Fruit fly (Drosophila melanogaster) S2 (cell line): ENCODE data around the gene CG2256.

Experiments
- CG8478 ChIP-seq: fragments of >200 bp; optimal IDR thresholded peaks from 2 replicates; lab custom pipeline; 2018
- CTCF ChIP-seq, 2 experiments: fragments of >200 bp; optimal IDR thresholded peaks; 2 replicates each; lab custom pipeline; 2018

DNA sequence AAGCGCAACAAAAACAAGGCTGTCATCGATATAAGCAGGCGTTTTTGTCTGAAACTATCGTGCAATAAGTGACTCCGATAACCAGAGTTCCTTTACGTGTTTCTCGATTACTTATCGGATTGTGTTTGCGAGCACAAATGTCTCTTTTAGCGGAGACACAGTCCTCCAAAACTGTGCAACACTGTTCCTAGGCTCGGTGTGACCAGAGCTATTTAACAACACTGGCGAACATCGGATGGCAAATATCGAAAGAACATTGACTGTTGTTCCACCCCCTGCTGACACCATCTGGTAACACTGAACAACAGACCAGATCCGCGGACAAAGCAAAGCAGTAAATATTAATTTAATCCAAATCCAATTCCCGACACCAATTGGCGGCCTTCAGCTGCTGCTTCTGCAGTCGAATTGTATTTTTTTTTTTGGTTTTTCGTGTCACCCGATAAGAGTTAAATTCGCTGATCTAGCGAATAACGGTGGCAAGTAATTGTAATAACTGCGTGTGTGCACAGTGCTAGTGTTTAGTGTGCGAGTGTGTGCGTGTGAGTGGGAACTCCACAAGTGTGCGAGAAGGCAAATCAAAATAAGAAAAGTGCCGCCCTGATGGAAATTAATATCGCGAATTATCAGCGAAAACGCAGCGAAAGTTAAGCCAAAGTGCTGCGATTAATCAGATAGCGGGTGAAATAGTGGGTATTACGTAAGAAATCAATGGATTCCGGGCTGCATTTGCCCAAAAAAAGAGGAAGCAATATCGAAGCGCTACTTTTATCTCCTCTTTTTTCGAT lies 25.4 kb downstream of the CG2256 start, which contains the start of gene mys:
- TF ChIP-seq CTCF (optimal IDR thresholded peaks at IDR 0.05; lab: Kevin White, UChicago) (peak; percentile 66), CG8478 (lab: Kevin White, UChicago) (no peak)
